Fruit fly (Drosophila melanogaster) ovary, adult (tissue): ENCODE data around the gene CG15760.
A peak's percentile ranks its signal among the peaks of the same experiment; 100 is the strongest.

Experiments
- CG17801 ChIP-seq: fragments of 200-800 bp; optimal IDR thresholded peaks from 2 replicates; lab custom pipeline; 2019; ENCODE audit warnings: missing biosample characterization, mild to moderate bottlenecking, missing genetic modification characterization, moderate library complexity; ENCODE audit not compliant: partially characterized antibody

Gene CG15760

DNA sequence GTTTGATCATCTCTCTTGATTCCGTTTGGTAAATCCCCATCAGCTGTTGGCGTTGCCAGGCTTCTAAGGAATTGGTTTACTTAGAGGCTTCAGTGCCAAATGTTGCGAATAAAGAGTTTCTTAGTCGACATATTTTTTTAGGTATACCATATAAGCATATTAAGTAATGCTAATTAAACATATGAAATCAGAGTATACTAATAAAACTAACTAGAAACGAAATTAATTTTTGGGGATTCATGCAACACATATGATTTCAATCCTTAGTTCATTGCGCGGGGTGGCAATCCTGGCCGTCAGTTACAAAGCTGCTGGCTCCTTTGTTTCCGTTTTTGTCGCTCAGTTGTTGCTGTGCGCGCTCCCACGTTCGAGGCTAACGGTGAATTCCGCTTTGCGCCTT lies at the start of gene CG15760:
Gene CG15760 (plus strand): TSS at position 334 of the 400 bp plus-strand sequence.
- TF ChIP-seq CG17801 (GFP tag; lab: Kevin White, UChicago) = no peak

DNA sequence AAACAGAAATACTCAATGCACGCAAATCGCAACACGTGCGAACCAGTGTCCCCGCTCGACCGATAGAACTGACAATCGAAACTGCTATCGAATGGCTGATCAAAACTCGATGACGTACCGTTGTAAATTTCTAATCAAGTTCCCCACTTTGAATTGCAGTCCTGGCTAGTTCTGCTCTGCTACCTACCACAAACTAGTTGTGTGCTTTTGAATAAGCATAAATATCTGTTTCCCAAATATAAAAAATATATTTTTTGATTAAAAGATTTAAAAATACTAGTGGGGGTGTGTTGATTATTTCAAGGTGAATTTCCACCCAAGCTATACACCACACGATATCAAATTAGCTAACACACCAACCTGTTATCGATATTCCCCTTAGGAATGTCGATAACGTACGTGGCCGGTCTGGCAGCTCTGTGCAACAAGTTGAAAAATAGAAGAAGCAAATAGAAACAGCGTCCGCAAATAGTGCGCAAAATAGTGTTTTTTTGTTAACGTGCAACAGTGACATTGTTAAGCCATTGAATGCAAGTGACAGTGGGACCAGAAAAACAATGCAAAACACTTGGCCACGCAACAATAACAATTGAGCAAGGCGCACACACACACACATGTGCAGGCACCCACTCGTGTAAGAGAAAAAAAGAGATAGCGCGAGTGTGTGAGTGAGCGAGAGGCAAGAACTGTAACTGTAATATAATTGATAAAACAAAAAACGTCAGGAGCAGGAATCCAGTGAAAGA lies 45.0 kb upstream of the CG15760 start, which contains the start of the genes CG2691 and NFAT:
Gene CG2691 (minus strand): TSS at position 75 of the 746 bp plus-strand sequence.
Gene NFAT (plus strand): TSS at position 412 of the 746 bp plus-strand sequence.
- TF ChIP-seq CG17801 (GFP tag; lab: Kevin White, UChicago) = peak; percentile 26

DNA sequence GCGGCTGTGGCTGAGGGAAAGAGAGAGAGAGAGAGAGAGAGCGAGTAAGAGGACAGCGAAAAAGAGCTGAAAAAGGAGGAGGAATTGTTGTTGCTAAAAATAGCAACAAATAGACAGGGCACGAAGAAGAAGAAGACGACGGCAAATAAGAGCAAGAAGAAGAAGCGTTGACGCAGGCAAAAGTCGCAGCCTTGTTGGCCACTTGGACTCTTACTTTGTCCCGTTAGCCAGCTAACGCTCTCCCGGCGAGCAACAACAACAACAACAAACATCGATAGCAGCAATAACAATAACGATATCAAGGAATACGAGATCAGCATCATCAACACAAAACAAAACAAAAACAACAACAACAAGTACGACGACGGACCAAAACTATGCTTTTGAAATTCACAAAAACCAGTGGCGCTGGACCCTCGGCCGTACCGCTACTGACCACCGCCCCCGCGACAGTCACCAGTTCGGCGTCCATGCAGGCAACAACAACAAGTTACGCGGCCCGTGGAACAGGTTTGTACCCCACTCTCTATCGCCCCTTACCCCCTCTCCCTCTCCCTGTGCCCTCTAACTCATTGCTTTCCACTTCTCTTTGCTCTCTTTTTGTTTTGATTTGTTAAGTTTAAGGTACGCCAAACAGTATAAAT lies 44.3 kb upstream of the CG15760 start:
- TF ChIP-seq CG17801 (GFP tag; lab: Kevin White, UChicago) = no peak

DNA sequence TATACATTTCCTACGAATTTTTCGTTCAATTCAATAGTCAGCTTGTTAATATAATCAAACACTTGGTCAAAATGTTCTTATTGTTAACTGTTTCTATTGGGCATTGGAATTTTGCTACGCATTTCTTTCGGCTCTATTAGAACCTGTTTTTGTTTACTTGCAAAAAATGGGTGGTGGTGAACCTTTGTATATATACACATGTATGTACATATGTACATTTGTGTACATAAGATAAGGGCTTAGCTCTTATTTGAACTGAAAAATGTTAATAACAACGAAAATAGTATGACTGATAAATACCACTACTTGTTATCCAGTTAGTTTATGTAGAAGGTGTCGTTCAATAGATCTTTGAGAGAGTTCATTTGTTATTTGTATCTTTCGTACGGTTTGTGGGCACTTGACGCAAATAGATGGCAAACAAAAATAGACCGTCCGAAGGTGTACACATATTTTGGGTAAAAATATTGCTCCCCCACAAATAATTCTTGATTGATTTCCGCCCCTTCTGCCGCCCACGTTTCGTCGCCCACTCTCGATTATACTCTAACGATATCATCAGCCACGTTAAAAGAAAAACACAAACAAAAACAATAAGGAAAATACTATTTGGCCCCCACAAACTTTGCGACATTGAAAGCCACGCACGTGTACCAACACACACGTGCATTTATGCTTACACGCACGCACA lies 43.5 kb upstream of the CG15760 start:
- no peak for TF ChIP-seq CG17801 (GFP tag; lab: Kevin White, UChicago)

DNA sequence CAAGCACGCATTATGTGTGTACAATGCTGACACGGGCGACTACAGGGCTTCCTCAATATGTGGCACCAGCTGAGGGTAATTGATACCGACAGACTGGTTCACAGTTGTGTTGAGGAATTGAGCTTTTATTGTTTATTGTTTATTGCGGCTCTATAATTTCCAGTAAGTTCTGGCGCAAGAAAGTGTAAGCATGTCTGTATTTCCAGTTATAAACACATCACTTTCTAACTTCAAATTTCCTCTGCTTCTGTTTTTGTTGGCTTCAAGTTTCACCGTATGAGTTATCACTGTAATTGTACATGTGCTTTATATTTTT lies 43.0 kb upstream of the CG15760 start:
- TF ChIP-seq CG17801 (GFP tag; lab: Kevin White, UChicago) = peak; percentile 38

DNA sequence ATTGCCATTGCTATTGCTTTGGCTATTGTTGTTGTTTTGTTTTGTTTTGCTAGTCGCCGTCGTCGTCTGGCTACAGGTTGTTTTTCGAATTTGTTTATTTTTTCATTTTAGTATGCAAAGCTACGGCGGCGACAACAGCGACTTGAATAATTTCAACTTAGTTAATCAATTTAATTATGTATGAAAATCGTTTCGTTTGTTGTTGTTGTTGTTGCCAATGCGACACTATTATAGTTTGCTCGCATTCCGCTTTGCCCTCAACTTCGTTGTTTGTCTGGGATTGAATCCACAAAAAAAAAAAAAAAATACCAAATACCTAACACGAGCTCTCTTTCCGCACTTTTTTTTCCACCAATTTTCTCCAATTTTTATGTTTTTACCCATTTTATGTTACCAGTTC lies 41.6 kb upstream of the CG15760 start:
- TF ChIP-seq CG17801 (GFP tag; lab: Kevin White, UChicago) = no peak

DNA sequence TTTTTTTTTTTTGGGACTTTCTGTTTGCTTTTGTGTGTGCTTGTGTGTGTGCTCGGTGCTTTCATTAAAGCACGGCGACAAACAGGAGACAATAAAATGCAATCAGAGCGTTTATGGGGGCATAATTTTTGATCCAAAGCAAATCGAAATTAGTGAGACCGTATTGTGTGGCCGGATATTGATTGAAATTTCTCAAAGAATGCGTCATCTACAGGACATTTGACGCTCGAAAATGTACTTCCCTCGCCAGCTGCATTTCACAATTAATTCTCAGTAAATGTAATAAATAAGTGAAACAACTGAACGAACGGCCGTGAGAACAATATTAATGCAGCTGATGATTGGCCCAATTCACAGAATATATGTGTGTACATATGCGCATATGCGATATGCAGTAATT lies 40.1 kb upstream of the CG15760 start:
- no peak for TF ChIP-seq CG17801 (GFP tag; lab: Kevin White, UChicago)

DNA sequence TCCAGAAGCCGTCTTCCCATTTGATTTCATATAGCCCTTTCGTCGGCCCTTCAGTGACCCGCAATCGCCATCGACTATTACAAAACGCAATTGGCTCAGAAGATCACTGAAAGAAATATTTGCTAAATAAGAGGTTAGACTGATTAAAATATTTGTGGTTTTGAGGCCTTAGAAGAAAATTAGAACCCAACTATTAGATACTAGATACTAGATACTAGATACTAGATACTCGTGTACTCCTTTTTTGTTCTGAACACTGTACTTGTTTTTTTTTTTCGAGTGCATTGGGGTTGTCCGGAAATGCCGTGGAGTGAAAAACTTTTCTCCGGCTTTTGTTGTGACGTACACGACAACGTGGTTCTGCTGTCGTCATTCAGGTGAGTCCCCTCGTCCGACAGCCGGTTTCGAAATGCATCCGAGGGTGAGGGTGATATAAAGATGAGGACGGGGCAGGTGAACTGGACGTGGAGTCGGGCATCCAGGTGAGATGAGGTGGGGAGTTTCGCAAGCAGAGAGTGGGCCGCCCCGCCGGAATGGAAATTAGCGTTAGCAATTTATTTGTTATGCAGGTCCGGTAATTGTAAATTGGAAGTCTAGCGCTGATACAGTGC lies 39.1 kb upstream of the CG15760 start:
- TF ChIP-seq CG17801 (GFP tag; lab: Kevin White, UChicago) = no peak

DNA sequence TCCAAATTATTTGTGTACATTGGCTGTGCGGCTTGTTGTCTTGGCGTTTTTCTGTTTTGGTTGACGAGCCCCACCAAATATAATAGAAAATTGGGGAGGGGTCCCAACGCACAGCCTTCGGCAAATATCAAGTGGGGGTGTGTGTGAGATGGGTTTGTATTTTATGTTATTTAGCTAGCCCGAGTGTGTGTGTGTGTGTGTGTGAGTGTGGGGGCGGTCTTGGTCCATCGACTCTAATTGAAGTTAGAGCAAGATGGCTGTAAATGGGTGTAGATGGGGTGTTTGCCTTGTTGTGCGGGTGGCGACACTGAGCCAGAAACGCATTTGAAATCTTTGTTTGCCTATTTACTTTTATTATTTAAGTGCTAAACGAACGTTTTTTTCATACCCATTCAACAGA lies 36.9 kb upstream of the CG15760 start:
- TF ChIP-seq CG17801 (GFP tag; lab: Kevin White, UChicago) = no peak

DNA sequence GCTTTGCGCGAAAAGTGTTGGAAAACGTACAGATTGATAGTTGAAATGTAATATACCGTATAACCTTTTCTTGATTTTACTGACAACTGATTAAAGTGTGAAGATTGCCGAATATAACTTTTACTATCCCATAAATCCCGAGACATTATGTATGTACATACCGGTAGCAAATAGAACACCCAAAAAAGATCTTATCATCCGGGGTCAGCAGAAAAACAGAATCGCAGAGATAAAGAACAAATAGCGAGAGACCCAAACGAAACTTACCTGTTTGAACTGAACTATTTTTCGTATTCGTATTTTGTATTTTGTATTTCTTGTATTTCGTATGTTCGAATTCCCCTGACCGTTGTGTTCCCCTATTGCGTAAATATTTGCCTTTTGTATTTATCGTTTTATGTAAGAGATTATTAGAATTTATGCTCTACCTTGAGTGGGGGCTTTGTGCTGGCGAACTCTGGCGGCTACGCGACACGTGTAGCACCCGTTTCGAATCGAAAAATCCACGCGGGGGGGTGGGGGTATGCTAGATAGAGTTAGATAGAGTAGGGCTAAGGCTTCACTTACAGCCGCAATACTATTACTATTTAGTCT lies 36.1 kb upstream of the CG15760 start:
- no peak for TF ChIP-seq CG17801 (GFP tag; lab: Kevin White, UChicago)

DNA sequence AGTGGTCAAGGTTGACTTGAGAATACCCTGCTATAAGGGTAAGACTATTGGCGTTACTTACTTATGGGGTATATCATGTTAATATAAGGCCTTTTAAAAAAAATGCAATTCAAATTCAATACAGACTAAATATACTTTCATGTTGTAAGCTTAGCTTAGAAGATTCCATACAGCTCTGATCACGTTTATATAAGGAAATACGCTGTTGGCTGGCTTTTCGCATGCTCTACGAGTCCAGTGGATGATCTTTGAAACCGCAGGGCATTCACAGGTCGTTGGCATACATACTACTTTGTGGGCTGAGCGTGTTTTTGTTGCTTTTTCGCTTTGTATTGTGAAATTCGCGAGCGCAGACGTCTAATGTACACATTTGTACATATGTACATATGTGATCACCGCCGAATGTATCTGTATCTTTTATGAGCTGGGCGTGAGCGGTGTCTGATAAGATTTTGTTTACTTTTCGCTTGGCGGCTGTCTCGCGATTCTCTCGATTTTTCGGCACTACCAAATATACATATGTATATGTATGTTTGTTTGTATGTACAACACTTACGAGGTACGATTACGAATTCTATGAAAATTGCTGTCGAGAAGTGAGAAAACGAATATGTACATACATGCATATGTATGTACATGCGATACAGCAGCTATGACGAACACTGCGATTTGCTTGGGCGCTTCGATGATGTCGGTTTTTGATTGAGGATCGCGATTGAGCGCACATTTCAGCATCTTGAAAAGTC lies 35.1 kb upstream of the CG15760 start:
- peak; percentile 79 for TF ChIP-seq CG17801 (GFP tag; lab: Kevin White, UChicago)

DNA sequence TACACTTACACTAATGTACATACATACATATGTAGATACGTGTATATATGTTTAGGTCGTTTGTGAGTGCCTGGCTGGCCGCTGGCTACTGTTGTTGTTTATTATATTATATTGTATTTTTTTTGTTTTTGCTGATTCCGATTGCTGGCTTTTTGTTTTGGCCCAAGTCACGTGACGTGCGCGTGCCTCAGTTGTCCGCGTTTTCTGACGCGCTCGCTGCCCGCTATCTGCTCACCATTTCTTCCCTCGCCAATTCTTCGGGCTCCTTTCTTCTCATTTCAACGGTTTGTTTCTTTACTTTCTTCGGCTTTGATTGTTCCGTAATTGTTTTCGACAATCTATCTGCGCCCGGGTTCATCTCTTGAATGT lies 34.5 kb upstream of the CG15760 start:
- TF ChIP-seq CG17801 (GFP tag; lab: Kevin White, UChicago) = no peak

DNA sequence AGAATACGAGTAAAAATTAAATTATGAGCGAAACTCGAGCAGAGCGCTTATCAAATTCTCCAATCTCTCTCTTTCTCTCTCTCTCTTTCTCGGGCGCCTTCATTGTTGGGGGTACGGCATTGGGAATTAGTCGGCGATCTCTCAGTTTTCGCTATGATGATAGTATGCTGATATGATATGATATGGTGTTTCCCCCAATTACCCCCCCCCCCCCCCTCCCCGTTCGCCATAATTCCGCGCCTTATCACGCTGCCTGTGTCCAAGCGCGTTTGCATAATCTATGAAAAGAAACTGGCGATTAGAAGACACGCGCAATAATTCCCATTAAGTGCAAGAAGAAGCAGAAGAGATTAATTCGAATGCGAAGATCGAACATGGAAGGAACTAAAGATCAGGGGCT lies 32.7 kb upstream of the CG15760 start:
- TF ChIP-seq CG17801 (GFP tag; lab: Kevin White, UChicago) = no peak

DNA sequence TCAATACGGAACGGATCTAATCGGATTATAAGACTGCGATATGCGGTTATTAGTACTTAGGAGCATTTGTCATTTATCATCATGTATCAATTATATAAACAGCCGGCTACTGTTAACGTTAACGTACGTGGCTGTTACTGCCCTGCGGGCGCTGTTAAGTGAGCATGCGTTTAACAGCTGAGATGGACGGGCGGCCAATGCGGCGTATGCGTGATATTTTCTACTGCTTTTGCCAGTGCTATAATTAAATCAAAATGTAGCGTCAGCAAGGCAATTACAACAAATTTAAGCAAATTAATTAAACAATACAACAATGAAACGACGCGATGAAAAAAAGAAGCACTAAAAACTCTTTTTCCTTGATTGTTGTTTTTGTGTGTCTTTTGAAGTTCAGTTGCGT lies 31.9 kb upstream of the CG15760 start:
- TF ChIP-seq CG17801 (GFP tag; lab: Kevin White, UChicago) = no peak
